Worm (Caenorhabditis elegans) whole organism, late embryonic: ENCODE results near the gene T16G12.9.

ENCODE experiments used
- C08G9.2 ChIP-seq: sonication (generic microtip); optimal IDR thresholded peaks from 2 replicates; lab custom pipeline; 2016; ENCODE audit warnings: mild to moderate bottlenecking, missing genetic modification characterization, moderate library complexity, missing compliant biosample characterization
- C38D4.7 ChIP-seq: fragments of 200-800 bp; sonication (Bioruptor generic); optimal IDR thresholded peaks from 2 replicates; lab custom pipeline; 2018; ENCODE audit warnings: mild to moderate bottlenecking, missing genetic modification characterization, moderate library complexity, missing compliant biosample characterization
- K02D7.2 ChIP-seq: sonication (generic microtip); optimal IDR thresholded peaks from 2 replicates; lab custom pipeline; 2017; ENCODE audit warnings: mild to moderate bottlenecking, missing genetic modification characterization, missing compliant biosample characterization
- K09A11.1 ChIP-seq: sonication (generic microtip); optimal IDR thresholded peaks from 2 replicates; lab custom pipeline; 2017; ENCODE audit warnings: antibody characterized with exemption, mild to moderate bottlenecking, missing genetic modification characterization, missing compliant biosample characterization; ENCODE audit not compliant: insufficient read depth
- T23F11.4 ChIP-seq: fragments of 200-800 bp; sonication (Bioruptor generic); optimal IDR thresholded peaks from 2 replicates; lab custom pipeline; 2018; ENCODE audit warnings: mild to moderate bottlenecking, missing genetic modification characterization, missing compliant biosample characterization
- ahr-1 ChIP-seq: sonication (generic microtip); optimal IDR thresholded peaks from 2 replicates; lab custom pipeline; 2016; ENCODE audit warnings: missing genetic modification characterization, missing compliant biosample characterization
- ceh-18 ChIP-seq: sonication (generic microtip); optimal IDR thresholded peaks from 2 replicates; lab custom pipeline; 2016; ENCODE audit warnings: missing genetic modification characterization, missing compliant biosample characterization
- ceh-2 ChIP-seq: sonication (generic microtip); optimal IDR thresholded peaks from 2 replicates; lab custom pipeline; 2016; ENCODE audit warnings: missing genotype, missing genetic modification characterization, missing compliant biosample characterization
- ceh-24 ChIP-seq: sonication (generic microtip); optimal IDR thresholded peaks from 2 replicates; lab custom pipeline; 2016; ENCODE audit warnings: mild to moderate bottlenecking, missing genetic modification characterization, missing compliant biosample characterization
- ceh-34 ChIP-seq: sonication (generic microtip); optimal IDR thresholded peaks from 2 replicates; lab custom pipeline; 2016; ENCODE audit warnings: mild to moderate bottlenecking, missing genetic modification characterization, missing compliant biosample characterization
- ceh-45 ChIP-seq: fragments of 200-800 bp; sonication (Bioruptor generic); IDR thresholded peaks from 2 replicates; pipeline ENCODE4 v1.3.6; 2022; ENCODE audit warnings: missing genetic modification reagents, missing genetic modification characterization, missing compliant biosample characterization
- ceh-6 ChIP-seq: fragments of 200-800 bp; sonication (Bioruptor generic); optimal IDR thresholded peaks from 2 replicates; lab custom pipeline; 2018; ENCODE audit warnings: mild to moderate bottlenecking, missing genetic modification characterization, missing compliant biosample characterization
- ceh-9 ChIP-seq: sonication (generic microtip); optimal IDR thresholded peaks from 2 replicates; lab custom pipeline; 2016; ENCODE audit warnings: mild to moderate bottlenecking, missing genetic modification characterization, inconsistent platforms, missing compliant biosample characterization
- dmd-4 ChIP-seq: sonication (generic microtip); optimal IDR thresholded peaks from 2 replicates; lab custom pipeline; 2016; ENCODE audit warnings: borderline replicate concordance, missing genetic modification characterization, missing compliant biosample characterization
- elt-2 ChIP-seq: sonication (generic microtip); optimal IDR thresholded peaks from 2 replicates; lab custom pipeline; 2016; ENCODE audit warnings: missing genetic modification reagents, missing genetic modification characterization, missing compliant biosample characterization
- elt-4 ChIP-seq: sonication (generic microtip); optimal IDR thresholded peaks from 2 replicates; lab custom pipeline; 2016; ENCODE audit warnings: missing genetic modification characterization, missing compliant biosample characterization
- eyg-1 ChIP-seq: sonication (generic microtip); optimal IDR thresholded peaks from 2 replicates; lab custom pipeline; 2016; ENCODE audit warnings: missing genotype, missing genetic modification characterization, missing compliant biosample characterization
- fax-1 ChIP-seq: sonication (generic microtip); optimal IDR thresholded peaks from 2 replicates; lab custom pipeline; 2016; ENCODE audit warnings: missing genotype, missing genetic modification characterization, missing compliant biosample characterization
- fkh-10 ChIP-seq: fragments of 150-350 bp; optimal IDR thresholded peaks from 2 replicates; lab custom pipeline; 2014; ENCODE audit warnings: missing biosample characterization, missing genetic modification reagents, missing genetic modification characterization
- fkh-6 ChIP-seq: sonication (generic microtip); optimal IDR thresholded peaks from 2 replicates; lab custom pipeline; 2016; ENCODE audit warnings: missing genetic modification characterization, missing compliant biosample characterization
- hlh-13 ChIP-seq: fragments of 200-800 bp; sonication (Bioruptor generic); optimal IDR thresholded peaks from 2 replicates; lab custom pipeline; 2018; ENCODE audit warnings: mild to moderate bottlenecking, missing genetic modification characterization, missing compliant biosample characterization
- hlh-15 ChIP-seq: sonication (generic microtip); optimal IDR thresholded peaks from 2 replicates; lab custom pipeline; 2016; ENCODE audit warnings: missing genetic modification characterization, missing compliant biosample characterization
- hlh-6 ChIP-seq: sonication (generic microtip); optimal IDR thresholded peaks from 2 replicates; lab custom pipeline; 2016; ENCODE audit warnings: missing genotype, missing genetic modification characterization, missing compliant biosample characterization
- hlh-8 ChIP-seq: sonication (generic microtip); optimal IDR thresholded peaks from 2 replicates; lab custom pipeline; 2016; ENCODE audit warnings: missing genotype, missing genetic modification characterization, missing compliant biosample characterization
- lin-11 ChIP-seq: fragments of 200-800 bp; sonication (Bioruptor generic); optimal IDR thresholded peaks from 2 replicates; lab custom pipeline; 2018; ENCODE audit warnings: mild to moderate bottlenecking, missing genetic modification characterization, missing compliant biosample characterization
- mec-3 ChIP-seq: sonication (generic microtip); optimal IDR thresholded peaks from 2 replicates; lab custom pipeline; 2016; ENCODE audit warnings: borderline replicate concordance, missing genetic modification characterization, missing compliant biosample characterization
- nhr-232 ChIP-seq: sonication (generic microtip); optimal IDR thresholded peaks from 2 replicates; lab custom pipeline; 2016; ENCODE audit warnings: missing genetic modification characterization, missing compliant biosample characterization
- npax-4 ChIP-seq: sonication (generic microtip); optimal IDR thresholded peaks from 2 replicates; lab custom pipeline; 2016; ENCODE audit warnings: missing genetic modification characterization, missing compliant biosample characterization
- odd-2 ChIP-seq: sonication (generic microtip); optimal IDR thresholded peaks from 2 replicates; lab custom pipeline; 2017; ENCODE audit warnings: antibody characterized with exemption, mild to moderate bottlenecking, missing genetic modification characterization, missing compliant biosample characterization
- pag-3 ChIP-seq: sonication (generic microtip); optimal IDR thresholded peaks from 2 replicates; lab custom pipeline; 2016; ENCODE audit warnings: missing compliant biosample characterization, missing genetic modification characterization, borderline replicate concordance
- pat-9 ChIP-seq: fragments of 200-800 bp; sonication (Bioruptor generic); optimal IDR thresholded peaks from 2 replicates; lab custom pipeline; 2018; ENCODE audit warnings: mild to moderate bottlenecking, missing genetic modification characterization, moderate library complexity, missing compliant biosample characterization
- pax-1 ChIP-seq: fragments of 150-350 bp; optimal IDR thresholded peaks from 2 replicates; lab custom pipeline; 2014; ENCODE audit warnings: missing biosample characterization, missing genetic modification characterization
- pha-2 ChIP-seq: sonication (generic microtip); optimal IDR thresholded peaks from 2 replicates; lab custom pipeline; 2017; ENCODE audit warnings: mild to moderate bottlenecking, missing genetic modification characterization, missing compliant biosample characterization
- pros-1 ChIP-seq: fragments of 150-350 bp; optimal IDR thresholded peaks from 2 replicates; lab custom pipeline; 2014; ENCODE audit warnings: missing biosample characterization, missing genetic modification reagents, missing genetic modification characterization
- ref-2 ChIP-seq: sonication (generic microtip); optimal IDR thresholded peaks from 2 replicates; lab custom pipeline; 2016; ENCODE audit warnings: missing genetic modification characterization, missing compliant biosample characterization
- rnt-1 ChIP-seq: sonication (generic microtip); optimal IDR thresholded peaks from 2 replicates; lab custom pipeline; 2016; ENCODE audit warnings: missing genetic modification characterization, missing compliant biosample characterization
- sdc-2 ChIP-seq: sonication (generic microtip); optimal IDR thresholded peaks from 2 replicates; lab custom pipeline; 2016; ENCODE audit warnings: missing genotype, missing genetic modification characterization, missing compliant biosample characterization
- sox-4 ChIP-seq: sonication (generic microtip); optimal IDR thresholded peaks from 2 replicates; lab custom pipeline; 2017; ENCODE audit warnings: mild to moderate bottlenecking, missing genetic modification characterization, inconsistent platforms, missing compliant biosample characterization
- syd-9 ChIP-seq: sonication (generic microtip); optimal IDR thresholded peaks from 2 replicates; lab custom pipeline; 2016; ENCODE audit warnings: mild to moderate bottlenecking, missing genetic modification characterization, moderate library complexity, missing compliant biosample characterization
- tbx-2 ChIP-seq: sonication (generic microtip); optimal IDR thresholded peaks from 2 replicates; lab custom pipeline; 2016; ENCODE audit warnings: missing genetic modification characterization, missing compliant biosample characterization
- tbx-7 ChIP-seq: sonication (generic microtip); optimal IDR thresholded peaks from 2 replicates; lab custom pipeline; 2016; ENCODE audit warnings: missing genotype, missing genetic modification characterization, missing compliant biosample characterization
- ttx-3 ChIP-seq: sonication (generic microtip); optimal IDR thresholded peaks from 2 replicates; lab custom pipeline; 2016; ENCODE audit warnings: missing genetic modification reagents, missing genetic modification characterization, missing compliant biosample characterization
- unc-3 ChIP-seq, 2 experiments: fragments of 200-800 bp in 1 of 2; sonication (Bioruptor generic) in 1 of 2; sonication (generic microtip) in 1 of 2; conservative IDR thresholded peaks in 1 of 2; optimal IDR thresholded peaks in 1 of 2; 2 replicates each; pipeline versions ENCODE4 v1.3.6 to Lab custom; 2016 to 2022; ENCODE audit warnings: missing compliant biosample characterization in 2 of 2, missing genetic modification characterization in 2 of 2, missing genetic modification reagents in 1 of 2
- unc-42 ChIP-seq: sonication (generic microtip); optimal IDR thresholded peaks from 2 replicates; lab custom pipeline; 2016; ENCODE audit warnings: missing genotype, missing genetic modification characterization, missing compliant biosample characterization
- unc-55 ChIP-seq: sonication (generic microtip); optimal IDR thresholded peaks from 2 replicates; lab custom pipeline; 2017; ENCODE audit warnings: missing biosample characterization, missing genetic modification reagents, missing genetic modification characterization
- zip-5 ChIP-seq: sonication (generic microtip); optimal IDR thresholded peaks from 2 replicates; lab custom pipeline; 2016; ENCODE audit warnings: missing genetic modification characterization, missing compliant biosample characterization

The T16G12.9 gene

DNA sequence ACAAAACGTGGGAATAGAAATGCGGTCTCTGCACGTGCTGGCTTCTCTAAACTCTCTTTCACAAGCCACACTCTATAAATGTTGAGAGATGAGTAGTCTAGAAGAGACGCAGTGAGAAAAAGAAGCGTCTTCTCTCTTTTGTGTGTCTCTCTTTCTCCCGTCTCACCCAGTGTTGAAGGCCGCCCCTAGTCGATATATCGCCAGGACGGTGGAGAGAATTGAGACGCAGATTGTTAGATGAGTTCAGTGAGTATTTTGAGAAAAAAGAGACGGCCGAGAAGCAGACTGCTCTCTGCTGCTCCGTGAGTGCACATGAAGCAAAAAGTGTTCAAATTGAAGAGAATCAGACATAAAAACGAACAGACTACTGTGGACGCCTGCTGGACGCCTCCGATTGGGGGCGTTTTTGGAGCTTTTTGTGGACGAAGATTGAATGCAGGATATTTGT is 18.5 kb upstream of the T16G12.9 start (continued):
- TF ChIP-seq elt-2 (peak; percentile 39), fkh-6 (tag; lab: Kevin White, UChicago) (no peak), rnt-1 (tag; lab: Kevin White, UChicago) (peak; percentile 63), ttx-3 (tag; lab: Kevin White, UChicago) (no peak), tbx-7 (tag; lab: Kevin White, UChicago) (no peak), K09A11.1 (tag; lab: Kevin White, UChicago) (peak; percentile 59), nhr-232 (tag; lab: Kevin White, UChicago) (no peak), zip-5 (no peak), hlh-15 (tag; lab: Kevin White, UChicago) (no peak), unc-55 (GFP tag; lab: Kevin White, UChicago) (peak; percentile 93), ref-2 (tag; lab: Kevin White, UChicago) (peak; percentile 85), ceh-45 (GFP tag; lab: Robert Waterston, UW) (no peak), C08G9.2 (tag; lab: Kevin White, UChicago) (peak; percentile 53), ahr-1 (no peak), eyg-1 (tag; lab: Kevin White, UChicago) (no peak), C38D4.7 (GFP tag; lab: Kevin White, UChicago) (no peak)
- TF ChIP-seq, all 69 proteins: peak for 24

DNA sequence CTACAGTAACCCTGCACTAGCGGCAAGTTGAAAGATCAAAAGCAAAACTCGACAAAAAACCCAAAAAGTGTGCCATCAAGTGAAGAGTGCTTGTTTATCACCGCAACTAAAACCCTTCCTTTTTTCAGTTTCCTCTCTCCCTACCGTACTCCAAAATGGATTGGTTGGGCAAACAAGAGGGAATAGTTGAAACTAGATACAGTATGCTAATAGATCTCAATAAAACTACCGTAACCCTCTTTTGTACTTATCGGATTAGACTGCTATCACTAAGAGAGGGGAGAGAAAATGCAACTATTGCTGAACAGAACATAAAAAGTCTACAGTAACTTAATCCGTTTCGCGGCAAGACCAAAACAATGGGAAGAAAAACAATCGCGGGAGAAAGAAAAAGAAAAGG is 17.3 kb upstream of the T16G12.9 start:
- no peak for TF ChIP-seq T23F11.4 (GFP tag; lab: Kevin White, UChicago)
- no peak for TF ChIP-seq fax-1
- no peak for TF ChIP-seq unc-42 (tag; lab: Kevin White, UChicago)
- no peak for TF ChIP-seq K02D7.2 (tag; lab: Kevin White, UChicago)
- no peak for TF ChIP-seq pag-3 (tag; lab: Kevin White, UChicago)
- no peak for TF ChIP-seq ceh-6
- no peak for TF ChIP-seq pros-1 (tag; lab: Kevin White, UChicago)
- TF ChIP-seq ceh-18 (tag; lab: Kevin White, UChicago) = no peak
- no peak for TF ChIP-seq eyg-1 (tag; lab: Kevin White, UChicago)
- TF ChIP-seq tbx-2 (tag; lab: Kevin White, UChicago) = no peak
- TF ChIP-seq ceh-24 (tag; lab: Kevin White, UChicago) = no peak
- no peak for TF ChIP-seq elt-2
- TF ChIP-seq hlh-13 (GFP tag; lab: Kevin White, UChicago) = no peak
- TF ChIP-seq rnt-1 (tag; lab: Kevin White, UChicago) = no peak
- TF ChIP-seq C38D4.7 (GFP tag; lab: Kevin White, UChicago) = no peak
- TF ChIP-seq fkh-10 (GFP tag; lab: Kevin White, UChicago) = no peak
- no peak for TF ChIP-seq zip-5
- no peak for TF ChIP-seq npax-4 (tag; lab: Kevin White, UChicago)
- TF ChIP-seq ceh-2 (tag; lab: Kevin White, UChicago) = no peak

DNA sequence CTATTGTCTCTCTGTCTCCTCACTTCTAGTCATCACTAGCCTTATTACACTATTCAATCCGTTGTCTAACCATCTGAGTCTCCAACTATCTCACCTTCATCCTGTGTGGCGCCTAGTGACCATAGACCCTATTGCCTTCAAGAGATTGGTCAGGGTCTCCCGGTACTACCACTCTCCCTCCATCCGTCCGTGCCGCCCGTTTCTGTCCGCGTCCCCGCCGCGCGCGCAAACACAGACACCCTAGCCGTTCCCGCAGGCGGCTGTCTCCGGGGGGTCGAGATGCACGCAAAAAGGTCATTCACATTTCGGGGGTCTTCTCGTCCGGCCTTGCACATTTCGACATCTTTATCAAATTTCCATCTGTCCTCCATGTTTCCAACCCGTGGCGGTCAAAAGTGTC is 16.5 kb upstream of the T16G12.9 start:
- TF ChIP-seq syd-9 = peak; percentile 35
- TF ChIP-seq eyg-1 (tag; lab: Kevin White, UChicago) = peak; percentile 46
- TF ChIP-seq pax-1 (tag; lab: Kevin White, UChicago) = no peak
- TF ChIP-seq elt-4 (tag; lab: Kevin White, UChicago) = no peak
- no peak for TF ChIP-seq dmd-4 (tag; lab: Kevin White, UChicago)
- TF ChIP-seq sox-4 (tag; lab: Kevin White, UChicago) = peak; percentile 11
- TF ChIP-seq unc-3 (GFP tag; conservative IDR thresholded peaks at IDR 0.05; lab: Robert Waterston, UW) = no peak
- no peak for TF ChIP-seq unc-3 (tag; optimal IDR thresholded peaks at IDR 0.05; lab: Kevin White, UChicago)
- TF ChIP-seq mec-3 (tag; lab: Kevin White, UChicago) = peak; percentile 2
- TF ChIP-seq odd-2 = no peak
- no peak for TF ChIP-seq C38D4.7 (GFP tag; lab: Kevin White, UChicago)
- TF ChIP-seq hlh-6 (tag; lab: Kevin White, UChicago) = peak; percentile 72
- peak; percentile 54 for TF ChIP-seq C08G9.2 (tag; lab: Kevin White, UChicago)
- TF ChIP-seq pros-1 (tag; lab: Kevin White, UChicago) = peak; percentile 26
- peak; percentile 17 for TF ChIP-seq fkh-6 (tag; lab: Kevin White, UChicago)
- no peak for TF ChIP-seq pat-9 (tag; lab: Kevin White, UChicago)
- TF ChIP-seq ceh-9 = no peak
- no peak for TF ChIP-seq unc-55 (GFP tag; lab: Kevin White, UChicago)
- no peak for TF ChIP-seq K02D7.2 (tag; lab: Kevin White, UChicago)
- TF ChIP-seq ceh-34 (tag; lab: Kevin White, UChicago) = peak; percentile 57
- TF ChIP-seq pha-2 (tag; lab: Kevin White, UChicago) = peak; percentile 59
- no peak for TF ChIP-seq tbx-7 (tag; lab: Kevin White, UChicago)
- no peak for TF ChIP-seq hlh-8 (tag; lab: Kevin White, UChicago)
- peak; percentile 40 for TF ChIP-seq sdc-2 (tag; lab: Kevin White, UChicago)
- no peak for TF ChIP-seq lin-11
- no peak for TF ChIP-seq ceh-24 (tag; lab: Kevin White, UChicago)
- peak; percentile 58 for TF ChIP-seq rnt-1 (tag; lab: Kevin White, UChicago)
- no peak for TF ChIP-seq pag-3 (tag; lab: Kevin White, UChicago)
- TF ChIP-seq unc-42 (tag; lab: Kevin White, UChicago) = no peak
